Fruit fly (Drosophila melanogaster) whole organism, embryonic: ENCODE measurements around the gene CRAT.

Experiments
- Adf1 ChIP-seq: fragments of 200-800 bp; sonication (Bioruptor generic); IDR thresholded peaks from 2 replicates; pipeline ENCODE4 v1.3.6; 2022; ENCODE audit warnings: missing biosample characterization, missing genetic modification characterization
- Asciz ChIP-seq: fragments of 200-800 bp; sonication (Bioruptor generic); optimal IDR thresholded peaks from 2 replicates; lab custom pipeline; 2017; ENCODE audit warnings: missing biosample characterization, mild to moderate bottlenecking, missing genetic modification characterization, missing genetic modification reagents
- Bgb ChIP-seq: fragments of 200-800 bp; sonication (Bioruptor generic); IDR thresholded peaks from 2 replicates; pipeline ENCODE4 v1.3.6; 2022; ENCODE audit warnings: missing biosample characterization, missing genetic modification characterization; ENCODE audit not compliant: partially characterized antibody
- CG10274 ChIP-seq: fragments of 200-800 bp; sonication (Bioruptor generic); optimal IDR thresholded peaks from 3 replicates; lab custom pipeline; 2017; ENCODE audit warnings: missing biosample characterization, mild to moderate bottlenecking, missing genetic modification characterization
- CG13296 ChIP-seq: fragments of 200-800 bp; sonication (Bioruptor generic); optimal IDR thresholded peaks from 3 replicates; lab custom pipeline; 2018; ENCODE audit warnings: missing biosample characterization, mild to moderate bottlenecking, missing genetic modification characterization
- CG13624 ChIP-seq: fragments of 200-800 bp; sonication (Bioruptor generic); optimal IDR thresholded peaks from 2 replicates; lab custom pipeline; 2016; ENCODE audit warnings: missing biosample characterization, missing genetic modification characterization
- CG14441 ChIP-seq: fragments of 200-800 bp; sonication (Bioruptor generic); IDR thresholded peaks from 2 replicates; pipeline ENCODE4 v1.3.6; 2022; ENCODE audit warnings: missing biosample characterization, missing genetic modification characterization
- CG1603 ChIP-seq: fragments of 200-800 bp; sonication (Bioruptor generic); optimal IDR thresholded peaks from 2 replicates; lab custom pipeline; 2019; ENCODE audit warnings: missing biosample characterization, mild to moderate bottlenecking, missing genetic modification characterization, moderate library complexity
- CG18599 ChIP-seq: fragments of 200-800 bp; sonication (Bioruptor generic); optimal IDR thresholded peaks from 3 replicates; lab custom pipeline; 2017; ENCODE audit warnings: missing biosample characterization, missing genetic modification characterization, mild to moderate bottlenecking, moderate library complexity, missing genetic modification reagents
- CG2712 ChIP-seq: fragments of 200-800 bp; optimal IDR thresholded peaks from 3 replicates; lab custom pipeline; 2019; ENCODE audit warnings: missing biosample characterization, mild to moderate bottlenecking, missing genetic modification characterization, moderate library complexity
- CG4854 ChIP-seq: fragments of 200-800 bp; sonication (Bioruptor generic); optimal IDR thresholded peaks from 2 replicates; lab custom pipeline; 2016; ENCODE audit warnings: missing biosample characterization, missing genetic modification characterization, inconsistent platforms
- CG5180 ChIP-seq: fragments of 200-800 bp; sonication (Bioruptor generic); optimal IDR thresholded peaks from 3 replicates; lab custom pipeline; 2017; ENCODE audit warnings: missing biosample characterization, missing genetic modification characterization, mild to moderate bottlenecking, moderate library complexity, missing genetic modification reagents
- CG8924 ChIP-seq: fragments of 200-800 bp; optimal IDR thresholded peaks from 3 replicates; lab custom pipeline; 2019; ENCODE audit warnings: missing biosample characterization, mild to moderate bottlenecking, missing genetic modification characterization, moderate library complexity
- CG8944 ChIP-seq: fragments of 200-800 bp; sonication (Bioruptor generic); optimal IDR thresholded peaks from 3 replicates; lab custom pipeline; 2016; ENCODE audit warnings: missing biosample characterization, missing genetic modification characterization
- CG9797 ChIP-seq: fragments of 200-800 bp; sonication (Bioruptor generic); optimal IDR thresholded peaks from 3 replicates; lab custom pipeline; 2018; ENCODE audit warnings: missing biosample characterization, mild to moderate bottlenecking, missing genetic modification characterization
- Dad ChIP-seq: fragments of 200-800 bp; sonication (Bioruptor generic); optimal IDR thresholded peaks from 3 replicates; lab custom pipeline; 2016; ENCODE audit warnings: missing biosample characterization, missing genetic modification characterization
- Dek ChIP-seq: fragments of 200-800 bp; sonication (Bioruptor generic); optimal IDR thresholded peaks from 3 replicates; lab custom pipeline; 2019; ENCODE audit warnings: missing biosample characterization, mild to moderate bottlenecking, missing genetic modification characterization, moderate library complexity
- Dll ChIP-seq: fragments of 200-800 bp; sonication (Bioruptor generic); IDR thresholded peaks from 4 replicates; pipeline ENCODE4 v1.3.6; 2022; ENCODE audit warnings: missing biosample characterization, missing genetic modification characterization; ENCODE audit not compliant: partially characterized antibody
- ERR ChIP-seq: fragments of 200-800 bp; sonication (Bioruptor generic); optimal IDR thresholded peaks from 2 replicates; lab custom pipeline; 2016; ENCODE audit warnings: missing biosample characterization, missing genetic modification characterization
- HLHmδ ChIP-seq: fragments of 200-800 bp; sonication (Bioruptor generic); optimal IDR thresholded peaks from 2 replicates; lab custom pipeline; 2018; ENCODE audit warnings: missing biosample characterization, mild to moderate bottlenecking, missing genetic modification characterization, moderate library complexity
- Hey ChIP-seq: fragments of 200-800 bp; sonication (Bioruptor generic); optimal IDR thresholded peaks from 3 replicates; lab custom pipeline; 2018; ENCODE audit warnings: missing biosample characterization, mild to moderate bottlenecking, missing genetic modification characterization
- Hr78 ChIP-seq, 2 experiments: fragments of 200-800 bp in 1 of 2; fragments of >200 bp in 1 of 2; sonication (Bioruptor generic) in 1 of 2; optimal IDR thresholded peaks; 2 replicates each; lab custom pipeline; 2017 to 2019; ENCODE audit warnings: missing biosample characterization in 2 of 2, missing genetic modification characterization in 2 of 2, mild to moderate bottlenecking in 1 of 2, moderate library complexity in 1 of 2
- Hsf ChIP-seq: fragments of 200-800 bp; sonication (Bioruptor generic); optimal IDR thresholded peaks from 3 replicates; lab custom pipeline; 2016; ENCODE audit warnings: missing biosample characterization, missing genetic modification characterization
- Mes4 ChIP-seq: fragments of 200-800 bp; sonication (Bioruptor generic); optimal IDR thresholded peaks from 2 replicates; lab custom pipeline; 2016; ENCODE audit warnings: missing biosample characterization, missing genetic modification characterization
- Mrtf ChIP-seq: fragments of 200-800 bp; sonication (Bioruptor generic); IDR thresholded peaks from 3 replicates; pipeline ENCODE4 v1.3.6; 2022; ENCODE audit warnings: missing biosample characterization, missing genetic modification characterization
- Myb ChIP-seq: fragments of 200-800 bp; sonication (Bioruptor generic); optimal IDR thresholded peaks from 2 replicates; lab custom pipeline; 2016; ENCODE audit warnings: missing biosample characterization, missing genetic modification characterization
- Ravus ChIP-seq: fragments of 200-800 bp; sonication (Bioruptor generic); IDR thresholded peaks from 2 replicates; pipeline ENCODE4 v1.3.6; 2022; ENCODE audit warnings: missing biosample characterization, missing genetic modification characterization
- Rfx ChIP-seq: fragments of 200-800 bp; sonication (Bioruptor generic); IDR thresholded peaks from 2 replicates; pipeline ENCODE4 v1.3.6; 2022; ENCODE audit warnings: missing biosample characterization, missing genetic modification characterization
- Sry-δ ChIP-seq: fragments of 200-800 bp; sonication (Bioruptor generic); optimal IDR thresholded peaks from 2 replicates; lab custom pipeline; 2016; ENCODE audit warnings: missing biosample characterization, missing genetic modification characterization
- Taf1 ChIP-seq: fragments of 200-800 bp; sonication (Bioruptor generic); IDR thresholded peaks from 2 replicates; pipeline ENCODE4 v1.3.6; 2022; ENCODE audit warnings: missing biosample characterization, missing genetic modification characterization
- Vsx1 ChIP-seq: fragments of 200-800 bp; sonication (Bioruptor generic); optimal IDR thresholded peaks from 2 replicates; lab custom pipeline; 2017; ENCODE audit warnings: missing biosample characterization, mild to moderate bottlenecking, missing genetic modification characterization, missing genetic modification reagents
- Xrp1 ChIP-seq: fragments of 200-800 bp; sonication (Bioruptor generic); IDR thresholded peaks from 2 replicates; pipeline ENCODE4 v1.3.6; 2022; ENCODE audit warnings: missing biosample characterization, missing genetic modification characterization
- al ChIP-seq: fragments of 200-800 bp; sonication (Bioruptor generic); IDR thresholded peaks from 2 replicates; pipeline ENCODE4 v1.3.6; 2022; ENCODE audit warnings: missing biosample characterization, missing genetic modification characterization
- amos ChIP-seq: fragments of 200-800 bp; sonication (Bioruptor generic); IDR thresholded peaks from 2 replicates; pipeline ENCODE4 v1.3.6; 2022; ENCODE audit warnings: missing biosample characterization, missing genetic modification characterization; ENCODE audit not compliant: partially characterized antibody
- da ChIP-seq: fragments of 200-800 bp; sonication (Bioruptor generic); optimal IDR thresholded peaks from 2 replicates; lab custom pipeline; 2016; ENCODE audit warnings: missing biosample characterization, missing genetic modification characterization
- mam ChIP-seq: fragments of 200-800 bp; sonication (Bioruptor generic); optimal IDR thresholded peaks from 3 replicates; lab custom pipeline; 2016; ENCODE audit warnings: missing biosample characterization, missing genetic modification characterization
- nmo ChIP-seq: fragments of 200-800 bp; sonication (Bioruptor generic); optimal IDR thresholded peaks from 2 replicates; lab custom pipeline; 2018; ENCODE audit warnings: missing biosample characterization, mild to moderate bottlenecking, missing genetic modification characterization, moderate library complexity
- pb ChIP-seq: fragments of 200-800 bp; sonication (Bioruptor generic); optimal IDR thresholded peaks from 3 replicates; lab custom pipeline; 2016; ENCODE audit warnings: missing biosample characterization, missing genetic modification characterization
- pita ChIP-seq: fragments of 200-800 bp; sonication (Bioruptor generic); optimal IDR thresholded peaks from 2 replicates; lab custom pipeline; 2017; ENCODE audit warnings: missing biosample characterization, mild to moderate bottlenecking, missing genetic modification characterization
- prd ChIP-seq, 3 experiments: fragments of >200 bp in 2 of 3; fragments of 200-800 bp in 1 of 3; sonication (Bioruptor generic) in 1 of 3; optimal IDR thresholded peaks in 2 of 3; IDR thresholded peaks in 1 of 3; 2 replicates in 2 of 3; 3 replicates in 1 of 3; pipeline versions ENCODE4 v1.3.6 to Lab custom; 2017 to 2022; ENCODE audit warnings: missing biosample characterization in 1 of 3, missing genetic modification characterization in 1 of 3
- sens ChIP-seq: fragments of 200-800 bp; sonication (Bioruptor generic); peaks from one replicate; lab custom pipeline; 2016; ENCODE audit warnings: missing biosample characterization, missing genetic modification characterization
- sim ChIP-seq: fragments of 200-800 bp; sonication (Bioruptor generic); IDR thresholded peaks from 2 replicates; pipeline ENCODE4 v1.3.6; 2022; ENCODE audit warnings: missing biosample characterization, missing genetic modification characterization
- sna ChIP-seq: fragments of 200-800 bp; sonication (Bioruptor generic); IDR thresholded peaks from 2 replicates; pipeline ENCODE4 v1.3.6; 2022; ENCODE audit warnings: missing biosample characterization, missing genetic modification characterization; ENCODE audit not compliant: partially characterized antibody
- sug ChIP-seq: fragments of 200-800 bp; optimal IDR thresholded peaks from 2 replicates; lab custom pipeline; 2019; ENCODE audit warnings: missing biosample characterization, mild to moderate bottlenecking, missing genetic modification characterization, moderate library complexity
- tap ChIP-seq: fragments of 200-800 bp; optimal IDR thresholded peaks from 3 replicates; lab custom pipeline; 2019; ENCODE audit warnings: missing biosample characterization, mild to moderate bottlenecking, missing genetic modification characterization, moderate library complexity
- tna ChIP-seq: fragments of 200-800 bp; sonication (Bioruptor generic); IDR thresholded peaks from 2 replicates; pipeline ENCODE4 v1.3.6; 2022; ENCODE audit warnings: missing biosample characterization, missing genetic modification characterization; ENCODE audit not compliant: partially characterized antibody
- trem ChIP-seq: fragments of 200-800 bp; optimal IDR thresholded peaks from 3 replicates; lab custom pipeline; 2019; ENCODE audit warnings: missing biosample characterization, mild to moderate bottlenecking, missing genetic modification characterization, moderate library complexity
- unc-4 ChIP-seq: fragments of 200-800 bp; sonication (Bioruptor generic); IDR thresholded peaks from 2 replicates; pipeline ENCODE4 v1.3.6; 2022; ENCODE audit warnings: missing biosample characterization, missing genetic modification characterization; ENCODE audit not compliant: partially characterized antibody
- usp ChIP-seq: fragments of >200 bp; optimal IDR thresholded peaks from 2 replicates; lab custom pipeline; 2017; ENCODE audit warnings: missing biosample characterization, missing genetic modification characterization

The CRAT gene

DNA sequence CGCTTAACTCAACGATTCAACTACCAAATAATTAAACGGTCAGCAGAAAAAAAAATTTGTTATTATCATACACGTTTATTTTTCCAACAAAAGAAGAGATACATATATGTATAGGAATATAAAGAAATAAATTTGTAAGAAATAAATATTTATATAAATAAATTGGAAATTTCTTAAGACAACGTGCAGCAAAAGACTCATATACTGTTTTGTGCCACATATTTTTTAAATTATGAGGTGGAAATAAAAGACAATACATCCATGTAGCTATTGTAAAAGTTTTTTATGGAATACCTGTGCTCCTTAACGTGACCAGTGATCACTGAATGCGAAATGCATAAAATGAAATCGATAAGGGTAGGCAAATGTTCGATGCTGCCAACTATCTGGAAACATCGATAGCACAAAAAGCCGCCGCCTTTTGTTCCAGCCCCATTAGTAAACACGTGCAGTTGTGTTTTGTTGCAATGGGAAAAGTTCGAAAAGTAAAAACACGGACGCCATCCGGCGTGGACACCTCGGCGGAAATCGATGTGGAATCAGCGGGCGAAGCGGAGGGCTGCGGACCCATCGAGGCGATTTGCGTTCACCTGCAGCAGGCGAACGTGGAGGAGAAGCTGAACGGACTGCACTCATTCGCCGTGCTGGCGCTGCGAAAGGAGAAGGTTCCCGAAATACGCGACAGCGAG, 7.2 kb downstream of the CRAT start, which contains the start of gene CG10286 (continued):
- no peak for TF ChIP-seq Dad (GFP tag; lab: Kevin White, UChicago)
- TF ChIP-seq Dll (GFP tag; lab: Robert Waterston, UW) = peak; percentile 62; the same call in 3 of the 4 replicates
- no peak for TF ChIP-seq Adf1 (GFP tag; lab: Robert Waterston, UW)
- peak; percentile 25 for TF ChIP-seq CG9797 (GFP tag; lab: Kevin White, UChicago)
- peak; percentile 83 for TF ChIP-seq Sry-δ (GFP tag; lab: Kevin White, UChicago)
- peak; percentile 86 for TF ChIP-seq amos (GFP tag; lab: Robert Waterston, UW)
- TF ChIP-seq CG8924 (tag; lab: Kevin White, UChicago) = peak; percentile 86
- no peak for TF ChIP-seq pita (GFP tag; lab: Kevin White, UChicago)
- TF ChIP-seq CG4854 = no peak
- peak; percentile 1 for TF ChIP-seq Hsf (GFP tag; lab: Kevin White, UChicago)
- peak; percentile 52 for TF ChIP-seq sug (tag; lab: Kevin White, UChicago)
- TF ChIP-seq CG10274 (GFP tag; lab: Kevin White, UChicago) = no peak
- no peak for TF ChIP-seq Vsx1 (GFP tag; lab: Kevin White, UChicago)
- no peak for TF ChIP-seq CG5180
- no peak for TF ChIP-seq da (GFP tag; lab: Kevin White, UChicago)
- peak; percentile 5 for TF ChIP-seq pb (GFP tag; lab: Kevin White, UChicago)
- TF ChIP-seq sim = no peak
- TF ChIP-seq CG14441 = peak; percentile 51
- no peak for TF ChIP-seq Asciz
- TF ChIP-seq Rfx (GFP tag; lab: Robert Waterston, UW) = peak; percentile 62
- TF ChIP-seq unc-4 (GFP tag; lab: Robert Waterston, UW) = peak; percentile 68
- TF ChIP-seq trem = peak; percentile 87
- no peak for TF ChIP-seq ERR (GFP tag; lab: Kevin White, UChicago)
- TF ChIP-seq Hey = no peak
- TF ChIP-seq sna (GFP tag; lab: Robert Waterston, UW) = no peak; the same call in none of the 2 replicates
- peak; percentile 34 for TF ChIP-seq nmo
- TF ChIP-seq Bgb = peak; percentile 85
- TF ChIP-seq Myb (GFP tag; lab: Kevin White, UChicago) = no peak
- no peak for TF ChIP-seq usp (GFP tag; lab: Kevin White, UChicago)
- peak; percentile 13 for TF ChIP-seq CG13624
- peak; percentile 60 for TF ChIP-seq tna (GFP tag; lab: Robert Waterston, UW)
- no peak for TF ChIP-seq Mrtf (GFP tag; lab: Robert Waterston, UW)
- TF ChIP-seq CG18599 = peak; percentile 36
- TF ChIP-seq prd (optimal IDR thresholded peaks at IDR 0.05; lab: Kevin White, UChicago) = no peak
- TF ChIP-seq prd (GFP tag; IDR thresholded peaks at IDR 0.05; lab: Robert Waterston, UW) = peak; percentile 30; the same call in 1 of the 3 replicates
- TF ChIP-seq mam (GFP tag; lab: Kevin White, UChicago) = no peak
- TF ChIP-seq Taf1 = no peak
- no peak for TF ChIP-seq CG8944 (GFP tag; lab: Kevin White, UChicago)
- peak; percentile 32 for TF ChIP-seq CG13296 (GFP tag; lab: Kevin White, UChicago)
- TF ChIP-seq Xrp1 (GFP tag; lab: Robert Waterston, UW) = peak; percentile 43
- peak; percentile 47 for TF ChIP-seq Dek (tag; lab: Kevin White, UChicago)
- TF ChIP-seq HLHmδ (GFP tag; lab: Kevin White, UChicago) = no peak
- peak; percentile 67 for TF ChIP-seq CG2712 (tag; lab: Kevin White, UChicago)
- no peak for TF ChIP-seq Hr78 (GFP tag; optimal IDR thresholded peaks at IDR 0.05; lab: Kevin White, UChicago)
- peak; percentile 73 for TF ChIP-seq sens
- no peak for TF ChIP-seq al (GFP tag; lab: Robert Waterston, UW)
- TF ChIP-seq tap = peak; percentile 61
- TF ChIP-seq CG1603 = peak; percentile 61
- no peak for TF ChIP-seq Mes4
- TF ChIP-seq Ravus (GFP tag; lab: Robert Waterston, UW) = no peak
